Fruit fly (Drosophila melanogaster) whole organism: Measurements from ENCODE around the gene CG3184.

ENCODE experiments used
- Dll ChIP-seq: fragments of >200 bp; optimal IDR thresholded peaks from 2 replicates; lab custom pipeline; 2017
- pan ChIP-seq: fragments of >200 bp; optimal IDR thresholded peaks from 2 replicates; lab custom pipeline; 2017
- psq ChIP-seq: fragments of >200 bp; optimal IDR thresholded peaks from 2 replicates; lab custom pipeline; 2017
- usp ChIP-seq: fragments of >200 bp; optimal IDR thresholded peaks from 2 replicates; lab custom pipeline; 2017; ENCODE audit warnings: missing biosample characterization, missing genetic modification characterization, mixed read lengths

DNA sequence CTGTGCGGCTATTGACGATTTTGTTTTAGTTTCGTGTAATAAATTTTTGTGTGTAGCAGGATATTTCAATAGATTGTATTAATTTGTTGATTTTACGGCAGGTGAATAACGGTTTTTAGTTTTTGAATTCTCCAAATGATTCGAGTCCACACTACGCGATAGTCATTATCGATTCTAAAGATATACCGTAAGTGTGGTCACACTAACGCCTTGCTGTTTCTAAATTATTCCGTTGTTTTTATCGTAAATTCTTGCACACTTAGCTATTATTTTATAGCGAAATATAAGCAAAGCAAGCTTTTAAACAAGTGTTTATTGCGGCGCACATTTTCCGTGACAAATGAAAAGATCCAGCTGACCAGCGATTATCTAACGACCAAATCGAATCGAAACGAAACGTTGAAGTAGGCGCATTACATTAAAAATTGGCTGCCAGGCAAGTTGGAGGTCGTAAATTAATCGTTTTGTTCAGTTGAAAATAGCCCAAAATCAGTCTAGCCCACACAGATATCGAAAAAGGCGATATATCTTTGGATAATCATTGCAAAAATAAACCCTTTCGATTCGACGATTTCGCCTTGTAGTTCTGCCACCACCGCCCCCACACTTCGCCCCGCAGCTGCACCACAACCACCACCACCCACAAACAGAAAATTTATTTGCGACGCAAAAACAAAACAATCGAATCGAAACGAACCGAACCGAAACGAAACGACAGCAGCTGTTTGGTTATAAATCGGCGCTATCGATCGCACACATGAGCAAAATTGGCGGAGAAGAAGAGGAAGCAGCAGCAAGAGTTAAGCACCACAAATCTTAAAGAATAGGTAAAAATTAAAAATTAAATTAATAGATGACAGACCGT lies 4.7 kb downstream of the CG3184 start, which contains the start of gene Pink1:
- TF ChIP-seq pan (lab: Kevin White, UChicago) (no peak), Dll (lab: Kevin White, UChicago) (no peak), usp (no peak), psq (lab: Kevin White, UChicago) (no peak)
